Worm (Caenorhabditis elegans): ENCODE data around the gene H12I13.6.

- TF ChIP-seq dpl-1 (GFP tag; optimal IDR thresholded peaks at IDR 0.05), result no peak
- TF ChIP-seq ztf-11 (tag; optimal IDR thresholded peaks at IDR 0.05), result no peak
- no peak for TF ChIP-seq nhr-12 (tag; optimal IDR thresholded peaks at IDR 0.05)
- TF ChIP-seq sox-4 (tag; optimal IDR thresholded peaks at IDR 0.05), result no peak
- no peak for TF ChIP-seq pqm-1 (tag; optimal IDR thresholded peaks at IDR 0.05)
- no peak for TF ChIP-seq ceh-8 (GFP tag; optimal IDR thresholded peaks at IDR 0.05)
Observed at ce11 chrII:6118163-6118562, 40.5 kb downstream of the H12I13.6 start, which contains the start of gene C29H12.6.
